Worm (Caenorhabditis elegans) whole organism, midembryonic: ENCODE results near the gene F11C1.4.

Source experiments
- T22C8.4 ChIP-seq: fragments of 200-800 bp; sonication (Bioruptor generic); IDR thresholded peaks from 2 replicates; pipeline ENCODE4 v1.3.6; 2022; ENCODE audit warnings: missing genetic modification characterization, missing compliant biosample characterization
- cog-1 ChIP-seq: sonication (generic microtip); optimal IDR thresholded peaks from 2 replicates; lab custom pipeline; 2016; ENCODE audit warnings: missing genetic modification characterization, missing compliant biosample characterization
- flt-1 ChIP-seq: fragments of 200-800 bp; sonication (Bioruptor generic); IDR thresholded peaks from 2 replicates; pipeline ENCODE4 v1.3.6; 2022; ENCODE audit warnings: missing genetic modification characterization, missing compliant biosample characterization
- klf-2 ChIP-seq: fragments of 200-800 bp; sonication (Bioruptor generic); conservative IDR thresholded peaks from 2 replicates; pipeline ENCODE4 v1.3.6; 2022; ENCODE audit warnings: missing genetic modification reagents, missing genetic modification characterization, missing compliant biosample characterization
- med-1 ChIP-seq: sonication (generic microtip); optimal IDR thresholded peaks from 2 replicates; lab custom pipeline; 2017; ENCODE audit warnings: missing genetic modification characterization, mild to moderate bottlenecking, missing compliant biosample characterization, antibody characterized with exemption, missing genetic modification reagents; ENCODE audit not compliant: insufficient read depth
- ref-1 ChIP-seq: fragments of 200-800 bp; sonication (Bioruptor generic); conservative IDR thresholded peaks from 2 replicates; pipeline ENCODE4 v1.3.6; 2022; ENCODE audit warnings: missing genetic modification reagents, missing genetic modification characterization, missing compliant biosample characterization
- tab-1 ChIP-seq: fragments of 200-800 bp; sonication (Bioruptor generic); IDR thresholded peaks from 2 replicates; pipeline ENCODE4 v1.3.6; 2022; ENCODE audit warnings: missing genetic modification characterization, missing compliant biosample characterization
- ztf-23 ChIP-seq: fragments of 200-800 bp; sonication (Bioruptor generic); IDR thresholded peaks from 2 replicates; pipeline ENCODE4 v1.3.6; 2022; ENCODE audit warnings: missing genetic modification reagents, missing genetic modification characterization, missing compliant biosample characterization
- ztf-29 ChIP-seq: fragments of 200-800 bp; sonication (Bioruptor generic); IDR thresholded peaks from 2 replicates; pipeline ENCODE4 v1.3.6; 2022; ENCODE audit warnings: missing genetic modification reagents, missing genetic modification characterization, missing compliant biosample characterization

The F11C1.4 gene

ce11 chrX:13016290-13016689, 39.4 kb downstream of the F11C1.4 start:
- TF ChIP-seq ztf-29 (no peak), med-1 (GFP tag; lab: Kevin White, UChicago) (no peak), T22C8.4 (GFP tag; lab: Robert Waterston, UW) (no peak), ztf-23 (no peak), klf-2 (GFP tag; lab: Robert Waterston, UW) (no peak), flt-1 (GFP tag; lab: Robert Waterston, UW) (no peak), tab-1 (GFP tag; lab: Robert Waterston, UW) (no peak), cog-1 (tag; lab: Kevin White, UChicago) (no peak), ref-1 (GFP tag; lab: Robert Waterston, UW) (no peak)

- no peak for TF ChIP-seq ztf-23
- no peak for TF ChIP-seq cog-1 (tag; lab: Kevin White, UChicago)
- TF ChIP-seq ref-1 (GFP tag; lab: Robert Waterston, UW), result no peak
- TF ChIP-seq klf-2 (GFP tag; lab: Robert Waterston, UW), result no peak
- TF ChIP-seq ztf-29, result no peak
- TF ChIP-seq med-1 (GFP tag; lab: Kevin White, UChicago), result no peak
- no peak for TF ChIP-seq T22C8.4 (GFP tag; lab: Robert Waterston, UW)
- TF ChIP-seq tab-1 (GFP tag; lab: Robert Waterston, UW), result no peak
- no peak for TF ChIP-seq flt-1 (GFP tag; lab: Robert Waterston, UW)
Measured at ce11 chrX:13021446-13021845, 44.6 kb downstream of the F11C1.4 start.
